In genomic region chrX:2595027-2595756, ce11 we compare ENCODE assay signal across 2 worm cellular contexts.
TF ChIP-seq lines count a peak whose summit lies in the region.

No protein-coding gene starts in this region.

TF ChIP-seq in whole organism, L1 larva, 84 proteins besides CTCF, POLR2A, EP300 and RAD21 (continued from another document and continues in another):
- no peak for TF ChIP-seq hlh-17 (GFP tag; optimal IDR thresholded peaks at IDR 0.05; lab: Kevin White, UChicago; ENCODE audit: borderline replicate concordance)
- TF ChIP-seq fkh-8 (tag; optimal IDR thresholded peaks at IDR 0.05; lab: Kevin White, UChicago) = no peak
- TF ChIP-seq tlp-1 (tag; optimal IDR thresholded peaks at IDR 0.05; lab: Kevin White, UChicago) = no peak
- no peak for TF ChIP-seq C34B4.2 (tag; optimal IDR thresholded peaks at IDR 0.05; lab: Kevin White, UChicago)
- TF ChIP-seq nhr-90 (tag; optimal IDR thresholded peaks at IDR 0.05; lab: Kevin White, UChicago; ENCODE audit: poor library complexity) = no peak
- no peak for TF ChIP-seq vab-15 (tag; optimal IDR thresholded peaks at IDR 0.05; lab: Kevin White, UChicago)
- peak in 1 of 2 experiments; percentile 13 for TF ChIP-seq efl-1 (optimal IDR thresholded peaks at IDR 0.05; lab: Kevin White, UChicago)
- no peak for TF ChIP-seq efl-1 (GFP tag; optimal IDR thresholded peaks at IDR 0.05 in 1 of 2; lab: Kevin White, UChicago)
- TF ChIP-seq mab-9 (GFP tag; IDR thresholded peaks at IDR 0.05; lab: Robert Waterston, UW) = no peak
- TF ChIP-seq ceh-88 (GFP tag; IDR thresholded peaks at IDR 0.05; lab: Robert Waterston, UW) = no peak
- no peak for TF ChIP-seq aly-2 (tag; optimal IDR thresholded peaks at IDR 0.05; lab: Kevin White, UChicago)
- TF ChIP-seq lin-35 (GFP tag; optimal IDR thresholded peaks at IDR 0.05; lab: Kevin White, UChicago) = no peak
- no peak for TF ChIP-seq ztf-4 (tag; optimal IDR thresholded peaks at IDR 0.05; lab: Kevin White, UChicago)
- TF ChIP-seq pax-3 (tag; optimal IDR thresholded peaks at IDR 0.05; lab: Kevin White, UChicago) = no peak
- no peak for TF ChIP-seq unc-30 (tag; optimal IDR thresholded peaks at IDR 0.05; lab: Kevin White, UChicago)
- no peak for TF ChIP-seq mdl-1 (tag; optimal IDR thresholded peaks at IDR 0.05; lab: Kevin White, UChicago)
- peak; percentile 32 for TF ChIP-seq snu-23 (GFP tag; optimal IDR thresholded peaks at IDR 0.05; lab: Kevin White, UChicago)
- TF ChIP-seq nhr-28 (tag; optimal IDR thresholded peaks at IDR 0.05; lab: Kevin White, UChicago) = no peak
- no peak for TF ChIP-seq zag-1 (tag; optimal IDR thresholded peaks at IDR 0.05; lab: Kevin White, UChicago)
- TF ChIP-seq sup-37 (GFP tag; optimal IDR thresholded peaks at IDR 0.05; lab: Kevin White, UChicago) = no peak
- no peak for TF ChIP-seq unc-98 (GFP tag; IDR thresholded peaks at IDR 0.05; lab: Robert Waterston, UW)
- TF ChIP-seq dpl-1 (GFP tag; optimal IDR thresholded peaks at IDR 0.05; lab: Kevin White, UChicago) = no peak
- no peak for TF ChIP-seq egl-13 (tag; optimal IDR thresholded peaks at IDR 0.05; lab: Kevin White, UChicago)
- TF ChIP-seq ceh-8 (GFP tag; optimal IDR thresholded peaks at IDR 0.05; lab: Kevin White, UChicago) = no peak
- TF ChIP-seq sptf-1 (tag; optimal IDR thresholded peaks at IDR 0.05; lab: Kevin White, UChicago) = no peak
- TF ChIP-seq efl-3 (GFP tag; optimal IDR thresholded peaks at IDR 0.05; lab: Kevin White, UChicago) = no peak
- no peak for TF ChIP-seq C04F5.9 (tag; optimal IDR thresholded peaks at IDR 0.05; lab: Kevin White, UChicago)
- TF ChIP-seq hpl-2 (GFP tag; optimal IDR thresholded peaks at IDR 0.05; lab: Kevin White, UChicago) = no peak
- peak; percentile 32 for TF ChIP-seq mep-1 (tag; optimal IDR thresholded peaks at IDR 0.05; lab: Kevin White, UChicago)
- no peak for TF ChIP-seq snpc-4 (tag; optimal IDR thresholded peaks at IDR 0.05; lab: Kevin White, UChicago)
- TF ChIP-seq unc-130 (tag; optimal IDR thresholded peaks at IDR 0.05; lab: Kevin White, UChicago) = peak; percentile 13
- no peak for TF ChIP-seq ama-1 (optimal IDR thresholded peaks at IDR 0.05; lab: Kevin White, UChicago)
- TF ChIP-seq irx-1 (tag; optimal IDR thresholded peaks at IDR 0.05; lab: Kevin White, UChicago) = no peak
- no peak for TF ChIP-seq unc-86 (tag; optimal IDR thresholded peaks at IDR 0.05; lab: Kevin White, UChicago)
- peak in 2 of 6 experiments; percentile 5 to 8 for TF ChIP-seq elt-3 (tag; optimal IDR thresholded peaks at IDR 0.05; lab: Kevin White, UChicago)
- TF ChIP-seq ztf-11 (tag; optimal IDR thresholded peaks at IDR 0.05; lab: Kevin White, UChicago) = no peak
- TF ChIP-seq swsn-7 (tag; optimal IDR thresholded peaks at IDR 0.05; lab: Kevin White, UChicago) = peak; percentile 3
- no peak for TF ChIP-seq nhr-11 (tag; optimal IDR thresholded peaks at IDR 0.05; lab: Kevin White, UChicago)
- TF ChIP-seq nhr-47 (tag; optimal IDR thresholded peaks at IDR 0.05; lab: Kevin White, UChicago) = peak; percentile 39
- peak; percentile 10 to 46 for TF ChIP-seq lsy-2 (tag; optimal IDR thresholded peaks at IDR 0.05; lab: Kevin White, UChicago)
- TF ChIP-seq aha-1 (tag; optimal IDR thresholded peaks at IDR 0.05; lab: Kevin White, UChicago) = no peak
- no peak for TF ChIP-seq nhr-77 (tag; optimal IDR thresholded peaks at IDR 0.05; lab: Kevin White, UChicago)
- peak; percentile 28 for TF ChIP-seq pag-3 (tag; optimal IDR thresholded peaks at IDR 0.05; lab: Kevin White, UChicago; ENCODE audit: borderline replicate concordance, insufficient read depth)
- TF ChIP-seq nhr-85 (tag; lab: Kevin White, UChicago) = peak; percentile 70
- peak; percentile 72 for TF ChIP-seq fkh-10 (GFP tag; optimal IDR thresholded peaks at IDR 0.05; lab: Kevin White, UChicago)
- TF ChIP-seq pqm-1 (tag; optimal IDR thresholded peaks at IDR 0.05; lab: Kevin White, UChicago) = no peak
- TF ChIP-seq isw-1 (GFP tag; IDR thresholded peaks at IDR 0.05; lab: Robert Waterston, UW) = no peak
- no peak for TF ChIP-seq F16B12.6 (tag; optimal IDR thresholded peaks at IDR 0.05; lab: Kevin White, UChicago)
- TF ChIP-seq hlh-4 (tag; optimal IDR thresholded peaks at IDR 0.05; lab: Kevin White, UChicago) = no peak
- no peak for TF ChIP-seq fkh-4 (tag; optimal IDR thresholded peaks at IDR 0.05; lab: Kevin White, UChicago; ENCODE audit: borderline replicate concordance)
- TF ChIP-seq blmp-1 (tag; optimal IDR thresholded peaks at IDR 0.05; lab: Kevin White, UChicago) = peak; percentile 71
- peak in 1 of 3 experiments; percentile 21 for TF ChIP-seq ceh-82 (tag; optimal IDR thresholded peaks at IDR 0.05; lab: Kevin White, UChicago)
- no peak for TF ChIP-seq nhr-76 (tag; optimal IDR thresholded peaks at IDR 0.05; lab: Kevin White, UChicago)
- TF ChIP-seq alr-1 (tag; optimal IDR thresholded peaks at IDR 0.05; lab: Kevin White, UChicago; ENCODE audit: borderline replicate concordance) = no peak
- TF ChIP-seq ets-5 (GFP tag; IDR thresholded peaks at IDR 0.05; lab: Robert Waterston, UW) = no peak
- no peak for TF ChIP-seq nhr-12 (tag; optimal IDR thresholded peaks at IDR 0.05; lab: Kevin White, UChicago)
- no peak for TF ChIP-seq ceh-90 (tag; optimal IDR thresholded peaks at IDR 0.05; lab: Kevin White, UChicago)
- no peak for TF ChIP-seq xbp-1 (tag; optimal IDR thresholded peaks at IDR 0.05; lab: Kevin White, UChicago)
- TF ChIP-seq dsc-1 (tag; optimal IDR thresholded peaks at IDR 0.05; lab: Kevin White, UChicago) = no peak
- TF ChIP-seq ceh-63 (GFP tag; optimal IDR thresholded peaks at IDR 0.05; lab: Kevin White, UChicago) = no peak
- no peak for TF ChIP-seq fos-1 (tag; optimal IDR thresholded peaks at IDR 0.05; lab: Kevin White, UChicago)
- no peak for TF ChIP-seq tbx-2 (tag; optimal IDR thresholded peaks at IDR 0.05; lab: Kevin White, UChicago)
- TF ChIP-seq C16A3.4 (tag; optimal IDR thresholded peaks at IDR 0.05; lab: Kevin White, UChicago) = no peak
- no peak for TF ChIP-seq lin-13 (GFP tag; optimal IDR thresholded peaks at IDR 0.05; lab: Kevin White, UChicago)
- TF ChIP-seq ces-1 (GFP tag; optimal IDR thresholded peaks at IDR 0.05; lab: Kevin White, UChicago) = no peak
- no peak for TF ChIP-seq egl-27 (tag; optimal IDR thresholded peaks at IDR 0.05; lab: Kevin White, UChicago)
- no peak for TF ChIP-seq sox-4 (tag; optimal IDR thresholded peaks at IDR 0.05; lab: Kevin White, UChicago)
- TF ChIP-seq rnt-1 (tag; optimal IDR thresholded peaks at IDR 0.05; lab: Kevin White, UChicago) = peak; percentile 72
- TF ChIP-seq unc-62 (GFP tag; optimal IDR thresholded peaks at IDR 0.05; lab: Kevin White, UChicago) = no peak

TF ChIP-seq in whole organism, L2 larva, 48 proteins besides CTCF, POLR2A, EP300 and RAD21 (continued from another document):
- TF ChIP-seq nhr-129 (tag; optimal IDR thresholded peaks at IDR 0.05; lab: Kevin White, UChicago) = peak; percentile 52
- peak; percentile 43 for TF ChIP-seq F13H6.1 (tag; optimal IDR thresholded peaks at IDR 0.05; lab: Kevin White, UChicago)
